Fruit fly (Drosophila melanogaster) whole organism, embryonic: Measurements from ENCODE around the gene Alp13.

Experiments used
- Blimp-1 ChIP-seq: fragments of 200-800 bp; sonication (Bioruptor generic); optimal IDR thresholded peaks from 3 replicates; lab custom pipeline; 2018; ENCODE audit warnings: missing biosample characterization, missing genetic modification characterization, mild to moderate bottlenecking, moderate library complexity, missing genetic modification reagents
- CG10431 ChIP-seq: fragments of 200-800 bp; sonication (Bioruptor generic); optimal IDR thresholded peaks from 3 replicates; lab custom pipeline; 2018; ENCODE audit warnings: missing biosample characterization, mild to moderate bottlenecking, missing genetic modification characterization
- CG13287 ChIP-seq: fragments of 200-800 bp; sonication (Bioruptor generic); IDR thresholded peaks from 2 replicates; pipeline ENCODE4 v1.3.6; 2022; ENCODE audit warnings: missing biosample characterization, missing genetic modification characterization; ENCODE audit not compliant: partially characterized antibody
- CG14050 ChIP-seq: fragments of 200-800 bp; sonication (Bioruptor generic); IDR thresholded peaks from 3 replicates; pipeline ENCODE4 v1.3.6; 2022; ENCODE audit warnings: missing biosample characterization, missing genetic modification characterization
- CG15514 ChIP-seq: fragments of 200-800 bp; sonication (Bioruptor generic); optimal IDR thresholded peaks from 3 replicates; lab custom pipeline; 2017; ENCODE audit warnings: missing biosample characterization, missing genetic modification characterization, mild to moderate bottlenecking, moderate library complexity, missing genetic modification reagents
- CG15601 ChIP-seq: fragments of 200-800 bp; sonication (Bioruptor generic); optimal IDR thresholded peaks from 3 replicates; lab custom pipeline; 2019; ENCODE audit warnings: missing biosample characterization, mild to moderate bottlenecking, missing genetic modification characterization, moderate library complexity
- CG16813 ChIP-seq: fragments of 200-800 bp; sonication (Bioruptor generic); IDR thresholded peaks from 3 replicates; pipeline ENCODE4 v1.3.6; 2022; ENCODE audit warnings: missing biosample characterization, missing genetic modification characterization; ENCODE audit not compliant: partially characterized antibody
- CG2116 ChIP-seq: fragments of 200-800 bp; sonication (Bioruptor generic); optimal IDR thresholded peaks from 3 replicates; lab custom pipeline; 2018; ENCODE audit warnings: missing biosample characterization, mild to moderate bottlenecking, missing genetic modification characterization
- CG31441 ChIP-seq: fragments of 200-800 bp; sonication (Bioruptor generic); IDR thresholded peaks from 2 replicates; pipeline ENCODE4 v1.3.6; 2022; ENCODE audit warnings: missing biosample characterization, missing genetic modification characterization
- CG33557 ChIP-seq: fragments of 200-800 bp; sonication (Bioruptor generic); optimal IDR thresholded peaks from 2 replicates; lab custom pipeline; 2019; ENCODE audit warnings: missing biosample characterization, mild to moderate bottlenecking, missing genetic modification characterization, moderate library complexity
- CG3847 ChIP-seq: fragments of 200-800 bp; sonication (Bioruptor generic); IDR thresholded peaks from 2 replicates; pipeline ENCODE4 v1.3.6; 2022; ENCODE audit warnings: missing biosample characterization, missing genetic modification characterization
- CG6254 ChIP-seq: fragments of 200-800 bp; sonication (Bioruptor generic); optimal IDR thresholded peaks from 3 replicates; lab custom pipeline; 2017; ENCODE audit warnings: mild to moderate bottlenecking, missing biosample characterization, missing genetic modification reagents, missing genetic modification characterization
- CG7271 ChIP-seq: fragments of 200-800 bp; sonication (Bioruptor generic); optimal IDR thresholded peaks from 2 replicates; lab custom pipeline; 2018; ENCODE audit warnings: missing biosample characterization, mild to moderate bottlenecking, missing genetic modification characterization, moderate library complexity
- CG7928 ChIP-seq: fragments of 200-800 bp; sonication (Bioruptor generic); optimal IDR thresholded peaks from 2 replicates; lab custom pipeline; 2017; ENCODE audit warnings: missing biosample characterization, mild to moderate bottlenecking, missing genetic modification characterization
- CG8281 ChIP-seq: fragments of 200-800 bp; sonication (Bioruptor generic); optimal IDR thresholded peaks from 2 replicates; lab custom pipeline; 2018; ENCODE audit warnings: missing biosample characterization, mild to moderate bottlenecking, missing genetic modification characterization, moderate library complexity
- CTCF ChIP-seq: fragments of 200-800 bp; sonication (Bioruptor generic); optimal IDR thresholded peaks from 2 replicates; lab custom pipeline; 2017; ENCODE audit warnings: missing biosample characterization, mild to moderate bottlenecking, missing genetic modification characterization, moderate library complexity
- CkIIα-i1 ChIP-seq: fragments of 200-800 bp; sonication (Bioruptor generic); IDR thresholded peaks from 2 replicates; pipeline ENCODE4 v1.3.6; 2022; ENCODE audit warnings: missing biosample characterization, missing genetic modification characterization
- Dfd ChIP-seq, 2 experiments: fragments of >200 bp; optimal IDR thresholded peaks; 2 replicates each; lab custom pipeline; 2017; ENCODE audit warnings: missing biosample characterization in 2 of 2, missing genetic modification characterization in 2 of 2
- Dll ChIP-seq: fragments of 200-800 bp; sonication (Bioruptor generic); IDR thresholded peaks from 4 replicates; pipeline ENCODE4 v1.3.6; 2022; ENCODE audit warnings: missing biosample characterization, missing genetic modification characterization; ENCODE audit not compliant: partially characterized antibody
- Dref ChIP-seq: fragments of 200-800 bp; sonication (Bioruptor generic); IDR thresholded peaks from 2 replicates; pipeline ENCODE4 v1.3.6; 2022; ENCODE audit warnings: missing biosample characterization, missing genetic modification characterization
- HLH4C ChIP-seq: fragments of 200-800 bp; sonication (Bioruptor generic); IDR thresholded peaks from 3 replicates; pipeline ENCODE4 v1.3.6; 2022; ENCODE audit warnings: missing biosample characterization, missing genetic modification characterization; ENCODE audit not compliant: partially characterized antibody
- HLH54F ChIP-seq: fragments of 200-800 bp; sonication (Bioruptor generic); optimal IDR thresholded peaks from 3 replicates; lab custom pipeline; 2016; ENCODE audit warnings: missing biosample characterization, missing genetic modification characterization
- HLHmδ ChIP-seq: fragments of 200-800 bp; sonication (Bioruptor generic); optimal IDR thresholded peaks from 2 replicates; lab custom pipeline; 2018; ENCODE audit warnings: missing biosample characterization, mild to moderate bottlenecking, missing genetic modification characterization, moderate library complexity
- MBD-R2 ChIP-seq: fragments of 200-800 bp; sonication (Bioruptor generic); IDR thresholded peaks from 2 replicates; pipeline ENCODE4 v1.3.6; 2022; ENCODE audit warnings: missing biosample characterization, missing genetic modification characterization
- Med ChIP-seq: fragments of 200-800 bp; sonication (Bioruptor generic); peaks from one replicate; lab custom pipeline; 2016; ENCODE audit warnings: missing biosample characterization, missing genetic modification characterization, mild to moderate bottlenecking, inconsistent platforms, moderate library complexity
- Nf-YC ChIP-seq: fragments of 200-800 bp; optimal IDR thresholded peaks from 3 replicates; lab custom pipeline; 2019; ENCODE audit warnings: missing biosample characterization, mild to moderate bottlenecking, missing genetic modification characterization, moderate library complexity
- bigmax ChIP-seq: fragments of 200-800 bp; sonication (Bioruptor generic); optimal IDR thresholded peaks from 2 replicates; lab custom pipeline; 2018; ENCODE audit warnings: missing biosample characterization, mild to moderate bottlenecking, missing genetic modification characterization
- bsh ChIP-seq, 2 experiments: fragments of 200-800 bp; sonication (Bioruptor generic); optimal IDR thresholded peaks; 2 replicates each; lab custom pipeline; 2017 to 2018; ENCODE audit warnings: mild to moderate bottlenecking in 2 of 2, missing biosample characterization in 2 of 2, missing genetic modification characterization in 2 of 2, moderate library complexity in 1 of 2
- chinmo ChIP-seq: fragments of 200-800 bp; sonication (Bioruptor generic); IDR thresholded peaks from 4 replicates; pipeline ENCODE4 v1.3.6; 2022; ENCODE audit warnings: missing biosample characterization, missing genetic modification characterization; ENCODE audit not compliant: partially characterized antibody
- ci ChIP-seq: fragments of 200-800 bp; sonication (Bioruptor generic); IDR thresholded peaks from 3 replicates; pipeline ENCODE4 v1.3.6; 2022; ENCODE audit warnings: missing biosample characterization, missing genetic modification characterization
- dpn ChIP-seq, 2 experiments: fragments of 200-800 bp; sonication (Bioruptor generic); optimal IDR thresholded peaks; 3 replicates each; lab custom pipeline; 2016; ENCODE audit warnings: missing biosample characterization in 2 of 2, missing genetic modification characterization in 2 of 2
- eve ChIP-seq, 2 experiments: fragments of >200 bp; optimal IDR thresholded peaks; 2 replicates each; lab custom pipeline; 2017; ENCODE audit warnings: missing biosample characterization in 2 of 2, missing genetic modification characterization in 2 of 2
- fd102C ChIP-seq: fragments of 200-800 bp; sonication (Bioruptor generic); optimal IDR thresholded peaks from 2 replicates; lab custom pipeline; 2018; ENCODE audit warnings: missing biosample characterization, mild to moderate bottlenecking, missing genetic modification characterization, moderate library complexity
- ftz-f1 ChIP-seq: fragments of 200-800 bp; sonication (Bioruptor generic); optimal IDR thresholded peaks from 2 replicates; lab custom pipeline; 2016; ENCODE audit warnings: missing biosample characterization, missing genetic modification characterization
- gfzf ChIP-seq: fragments of 200-800 bp; sonication (Bioruptor generic); optimal IDR thresholded peaks from 2 replicates; lab custom pipeline; 2016; ENCODE audit warnings: missing biosample characterization, mild to moderate bottlenecking, missing genetic modification characterization, moderate library complexity
- h ChIP-seq: fragments of >200 bp; optimal IDR thresholded peaks from 2 replicates; lab custom pipeline; 2017
- maf-S ChIP-seq: fragments of 200-800 bp; sonication (Bioruptor generic); optimal IDR thresholded peaks from 2 replicates; lab custom pipeline; 2016; ENCODE audit warnings: missing biosample characterization, missing genetic modification characterization
- pan ChIP-seq, 4 experiments: fragments of >200 bp in 3 of 4; fragments of 200-800 bp in 1 of 4; sonication (Bioruptor generic) in 1 of 4; optimal IDR thresholded peaks in 3 of 4; IDR thresholded peaks in 1 of 4; 2 replicates each; pipeline versions ENCODE4 v1.3.6 to Lab custom; 2017 to 2022; ENCODE audit warnings: missing biosample characterization in 2 of 4, missing genetic modification characterization in 2 of 4, mixed read lengths in 1 of 4
- psq ChIP-seq: fragments of 200-800 bp; sonication (Bioruptor generic); optimal IDR thresholded peaks from 2 replicates; lab custom pipeline; 2017; ENCODE audit warnings: missing biosample characterization, missing genetic modification characterization
- pzg ChIP-seq: fragments of 200-800 bp; sonication (Bioruptor generic); optimal IDR thresholded peaks from 3 replicates; lab custom pipeline; 2018; ENCODE audit warnings: missing biosample characterization, mild to moderate bottlenecking, missing genetic modification characterization, moderate library complexity
- row ChIP-seq: fragments of 200-800 bp; sonication (Bioruptor generic); IDR thresholded peaks from 3 replicates; pipeline ENCODE4 v1.3.6; 2022; ENCODE audit warnings: missing biosample characterization, missing genetic modification characterization
- sd ChIP-seq: fragments of 200-800 bp; sonication (Bioruptor generic); optimal IDR thresholded peaks from 3 replicates; lab custom pipeline; 2018; ENCODE audit warnings: missing biosample characterization, mild to moderate bottlenecking, missing genetic modification characterization, moderate library complexity
- sens ChIP-seq: fragments of 200-800 bp; sonication (Bioruptor generic); peaks from one replicate; lab custom pipeline; 2016; ENCODE audit warnings: missing biosample characterization, missing genetic modification characterization
- sqz ChIP-seq: fragments of 200-800 bp; sonication (Bioruptor generic); optimal IDR thresholded peaks from 3 replicates; lab custom pipeline; 2018; ENCODE audit warnings: missing biosample characterization, mild to moderate bottlenecking, missing genetic modification characterization
- ssp ChIP-seq: fragments of 200-800 bp; sonication (Bioruptor generic); IDR thresholded peaks from 2 replicates; pipeline ENCODE4 v1.3.6; 2022; ENCODE audit warnings: missing biosample characterization, missing genetic modification characterization
- stwl ChIP-seq: fragments of 200-800 bp; sonication (Bioruptor generic); optimal IDR thresholded peaks from 3 replicates; lab custom pipeline; 2018; ENCODE audit warnings: missing biosample characterization, mild to moderate bottlenecking, missing genetic modification characterization, moderate library complexity
- vvl ChIP-seq: fragments of 200-800 bp; sonication (Bioruptor generic); IDR thresholded peaks from 2 replicates; pipeline ENCODE4 v1.3.6; 2022; ENCODE audit warnings: missing biosample characterization, missing genetic modification characterization

The Alp13 gene

DNA sequence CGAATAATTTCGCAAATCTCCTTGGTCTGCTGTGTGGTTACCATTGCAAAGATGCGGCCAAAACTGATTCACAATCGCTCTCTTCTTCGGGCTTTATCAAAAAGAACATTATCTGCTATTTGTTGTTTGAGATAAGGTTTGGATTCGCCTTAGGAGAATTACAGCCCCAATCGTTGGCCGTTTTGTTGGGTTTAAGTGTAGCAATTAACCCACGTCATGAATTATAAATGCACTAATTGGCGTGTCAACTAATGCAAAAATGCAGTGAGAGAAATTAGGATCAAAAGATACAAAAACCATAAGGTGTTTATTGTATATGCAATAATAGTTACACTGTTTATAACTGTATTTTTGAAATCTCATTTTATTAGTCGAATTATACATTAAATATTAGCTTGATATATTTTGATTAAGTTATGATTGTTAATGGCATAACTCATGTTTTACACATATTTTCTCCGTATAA lies at the start of gene Alp13:
Gene Alp13 (minus strand): TSS at position 51 of the 466 bp plus-strand sequence.
- TF ChIP-seq CG3847 (no peak), CG14050 (GFP tag; lab: Robert Waterston, UW) (no peak), psq (no peak), CG7271 (tag; lab: Kevin White, UChicago) (no peak), CG8281 (tag; lab: Kevin White, UChicago) (no peak), CG31441 (GFP tag; lab: Robert Waterston, UW) (no peak), gfzf (GFP tag; lab: Kevin White, UChicago) (no peak), Dfd (GFP tag; optimal IDR thresholded peaks at IDR 0.05; lab: Kevin White, UChicago) (no peak)

DNA sequence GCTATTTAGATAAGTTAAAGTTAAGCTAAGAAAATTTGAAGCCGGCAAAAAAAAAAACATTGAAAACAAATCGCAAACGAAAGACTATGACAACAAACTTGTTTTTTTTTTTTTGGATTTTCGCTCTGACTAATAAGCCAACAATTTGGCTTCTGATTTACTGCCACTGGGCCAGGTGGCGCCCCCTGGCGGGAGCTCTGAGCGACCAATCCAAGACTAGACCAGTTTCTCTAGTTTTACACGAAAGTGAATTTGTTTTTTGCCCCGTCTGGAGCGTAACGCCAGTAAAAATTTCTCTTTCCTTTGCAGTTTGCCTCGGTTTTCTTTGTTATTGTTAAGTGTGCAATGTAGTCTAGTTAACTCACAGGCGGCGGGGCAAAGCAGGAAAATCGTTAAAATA lies 49.6 kb upstream of the Alp13 start:
- TF ChIP-seq Nf-YC (tag; lab: Kevin White, UChicago) (no peak), CG15601 (no peak), vvl (GFP tag; lab: Robert Waterston, UW) (0 out of 2 replicates have a peak, but pooled peaks have one; percentile 13), fd102C (no peak), ci (GFP tag; lab: Robert Waterston, UW) (peak; percentile 30; the same call in 1 of the 3 replicates), sd (peak; percentile 84), CkIIα-i1 (GFP tag; lab: Robert Waterston, UW) (no peak), chinmo (GFP tag; lab: Robert Waterston, UW) (0 out of 4 replicates have a peak, but pooled peaks have one; percentile 20), HLH4C (GFP tag; lab: Robert Waterston, UW) (0 out of 3 replicates have a peak, but pooled peaks have one; percentile 16), sqz (peak; percentile 49), Blimp-1 (GFP tag; lab: Kevin White, UChicago) (peak; percentile 99), CG33557 (GFP tag; lab: Kevin White, UChicago) (peak; percentile 48), CG16813 (GFP tag; lab: Robert Waterston, UW) (no peak), CTCF (GFP tag; lab: Kevin White, UChicago) (peak; percentile 88), dpn (GFP tag; optimal IDR thresholded peaks at IDR 0.05; lab: Kevin White, UChicago) (no peak), CG2116 (GFP tag; lab: Kevin White, UChicago) (no peak), ssp (GFP tag; lab: Robert Waterston, UW) (no peak), CG6254 (GFP tag; lab: Kevin White, UChicago) (peak; percentile 26), HLHmδ (GFP tag; lab: Kevin White, UChicago) (peak; percentile 19), Med (GFP tag; lab: Kevin White, UChicago) (peak; percentile 14), HLH54F (no peak), sens (GFP tag; lab: Kevin White, UChicago) (peak; percentile 39), bsh (GFP tag; optimal IDR thresholded peaks at IDR 0.05; lab: Kevin White, UChicago) (peak in 1 of 2 experiments; percentile 18), CG10431 (GFP tag; lab: Kevin White, UChicago) (peak; percentile 53), h (no peak)

DNA sequence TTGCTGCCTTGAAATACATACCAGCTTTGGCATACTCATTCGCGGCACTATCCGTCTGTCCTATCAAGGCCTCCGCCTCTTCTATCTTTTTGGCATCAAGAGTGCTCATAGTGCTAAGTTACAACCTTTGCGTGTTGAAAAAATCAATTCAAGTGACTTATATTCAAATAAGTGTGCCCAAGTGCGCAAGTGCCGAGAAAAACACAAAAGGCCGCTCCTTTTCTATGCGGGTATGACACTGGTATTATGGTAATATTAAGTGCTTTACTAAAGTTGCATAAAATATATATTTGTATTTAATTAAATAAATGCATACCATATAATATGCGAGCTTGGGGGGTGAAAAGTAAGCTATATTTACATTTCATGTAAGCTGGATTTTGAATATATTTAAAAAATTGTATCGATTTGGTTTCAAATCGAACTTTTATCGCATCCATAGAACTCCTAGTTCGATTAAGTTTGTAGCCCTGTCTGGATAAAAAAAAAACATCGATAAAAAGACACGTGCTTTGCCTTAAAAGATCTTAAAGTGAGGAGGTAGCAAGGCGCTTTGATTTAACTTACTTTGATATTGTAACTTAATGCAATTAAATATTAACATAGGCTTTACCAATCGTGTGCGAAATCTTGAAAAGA lies 46.2 kb upstream of the Alp13 start, which contains the start of the genes gammaSnap2 and ATPsynepsilonL:
Gene gammaSnap2 (minus strand): TSS at position 135 of the 639 bp plus-strand sequence.
Gene ATPsynepsilonL (plus strand): TSS at position 508 of the 639 bp plus-strand sequence.
- TF ChIP-seq pzg (GFP tag; lab: Kevin White, UChicago) (peak; percentile 4), pan (optimal IDR thresholded peaks at IDR 0.05; lab: Kevin White, UChicago) (no peak), pan (GFP tag; optimal IDR thresholded peaks at IDR 0.05 in 1 of 2, IDR thresholded peaks at IDR 0.05 in 1 of 2) (no peak), gfzf (GFP tag; lab: Kevin White, UChicago) (peak; percentile 40), CG13287 (peak; percentile 41; the same call in 1 of the 2 replicates), stwl (tag; lab: Kevin White, UChicago) (peak; percentile 81), bigmax (no peak), CG15514 (GFP tag; lab: Kevin White, UChicago) (peak; percentile 97), maf-S (GFP tag; lab: Kevin White, UChicago) (no peak), MBD-R2 (peak; percentile 36; the same call in 1 of the 2 replicates), Dll (0 out of 4 replicates have a peak, but pooled peaks have one; percentile 51), row (GFP tag; lab: Robert Waterston, UW) (0 out of 3 replicates have a peak, but pooled peaks have one; percentile 23), ftz-f1 (no peak), Dref (GFP tag; lab: Robert Waterston, UW) (peak; percentile 38; the same call in 1 of the 2 replicates), CG7928 (GFP tag; lab: Kevin White, UChicago) (peak; percentile 18), eve (GFP tag; optimal IDR thresholded peaks at IDR 0.05; lab: Kevin White, UChicago) (peak in 1 of 2 experiments; percentile 9)
